Fruit fly (Drosophila melanogaster) whole organism, embryonic: Measurements from ENCODE around the gene CG31928.
A peak's percentile ranks its signal among the peaks of the same experiment; 100 is the strongest.

Experiments used
- Atf-2 ChIP-seq: fragments of 200-800 bp; sonication (Bioruptor generic); optimal IDR thresholded peaks from 2 replicates; lab custom pipeline; 2016; ENCODE audit warnings: missing biosample characterization, missing genetic modification characterization
- Atf3 ChIP-seq: fragments of 200-800 bp; sonication (Bioruptor generic); optimal IDR thresholded peaks from 3 replicates; lab custom pipeline; 2016; ENCODE audit warnings: missing biosample characterization, missing genetic modification characterization
- C15 ChIP-seq: fragments of 200-800 bp; sonication (Bioruptor generic); IDR thresholded peaks from 3 replicates; pipeline ENCODE4 v1.3.6; 2022; ENCODE audit warnings: missing biosample characterization, missing genetic modification characterization
- CG10366 ChIP-seq: fragments of 200-800 bp; sonication (Bioruptor generic); IDR thresholded peaks from 2 replicates; pipeline ENCODE4 v1.3.6; 2022; ENCODE audit warnings: missing biosample characterization, missing genetic modification characterization
- CG10431 ChIP-seq: fragments of 200-800 bp; sonication (Bioruptor generic); optimal IDR thresholded peaks from 3 replicates; lab custom pipeline; 2018; ENCODE audit warnings: missing biosample characterization, mild to moderate bottlenecking, missing genetic modification characterization
- CG10654 ChIP-seq: fragments of 200-800 bp; sonication (Bioruptor generic); optimal IDR thresholded peaks from 2 replicates; lab custom pipeline; 2016; ENCODE audit warnings: missing biosample characterization, missing genetic modification characterization
- CG11093 ChIP-seq: fragments of 200-800 bp; sonication (Bioruptor generic); IDR thresholded peaks from 3 replicates; pipeline ENCODE4 v1.3.6; 2022; ENCODE audit warnings: missing biosample characterization, missing genetic modification characterization
- CG11247 ChIP-seq: fragments of 200-800 bp; sonication (Bioruptor generic); IDR thresholded peaks from 2 replicates; pipeline ENCODE4 v1.3.6; 2022; ENCODE audit warnings: missing biosample characterization, missing genetic modification characterization
- CG11504 ChIP-seq: fragments of 200-800 bp; sonication (Bioruptor generic); optimal IDR thresholded peaks from 3 replicates; lab custom pipeline; 2019; ENCODE audit warnings: missing biosample characterization, mild to moderate bottlenecking, missing genetic modification characterization, moderate library complexity
- CG11560 ChIP-seq: fragments of 200-800 bp; sonication (Bioruptor generic); IDR thresholded peaks from 3 replicates; pipeline ENCODE4 v1.3.6; 2022; ENCODE audit warnings: missing biosample characterization, missing genetic modification characterization
- CG12391 ChIP-seq: fragments of 200-800 bp; sonication (Bioruptor generic); optimal IDR thresholded peaks from 3 replicates; lab custom pipeline; 2018; ENCODE audit warnings: missing biosample characterization, mild to moderate bottlenecking, missing genetic modification characterization, moderate library complexity
- CG12769 ChIP-seq: fragments of 200-800 bp; sonication (Bioruptor generic); optimal IDR thresholded peaks from 2 replicates; lab custom pipeline; 2019; ENCODE audit warnings: missing biosample characterization, mild to moderate bottlenecking, missing genetic modification characterization, moderate library complexity
- CG14860 ChIP-seq: fragments of 200-800 bp; sonication (Bioruptor generic); IDR thresholded peaks from 3 replicates; pipeline ENCODE4 v1.3.6; 2022; ENCODE audit warnings: missing biosample characterization, missing genetic modification characterization; ENCODE audit not compliant: partially characterized antibody
- CG15011 ChIP-seq: fragments of 200-800 bp; sonication (Bioruptor generic); optimal IDR thresholded peaks from 3 replicates; lab custom pipeline; 2018; ENCODE audit warnings: missing biosample characterization, mild to moderate bottlenecking, missing genetic modification characterization
- CG17612 ChIP-seq: fragments of 200-800 bp; sonication (Bioruptor generic); IDR thresholded peaks from 2 replicates; pipeline ENCODE4 v1.3.6; 2022; ENCODE audit warnings: missing biosample characterization, missing genetic modification characterization
- CG2116 ChIP-seq: fragments of 200-800 bp; sonication (Bioruptor generic); optimal IDR thresholded peaks from 3 replicates; lab custom pipeline; 2018; ENCODE audit warnings: missing biosample characterization, mild to moderate bottlenecking, missing genetic modification characterization
- CG31365 ChIP-seq: fragments of 200-800 bp; sonication (Bioruptor generic); optimal IDR thresholded peaks from 2 replicates; lab custom pipeline; 2018; ENCODE audit warnings: missing biosample characterization, mild to moderate bottlenecking, missing genetic modification characterization
- CG32532 ChIP-seq: fragments of 200-800 bp; sonication (Bioruptor generic); IDR thresholded peaks from 2 replicates; pipeline ENCODE4 v1.3.6; 2022; ENCODE audit warnings: missing biosample characterization, missing genetic modification characterization
- CG4404 ChIP-seq: fragments of 200-800 bp; sonication (Bioruptor generic); IDR thresholded peaks from 2 replicates; pipeline ENCODE4 v1.3.6; 2022; ENCODE audit warnings: missing biosample characterization, missing genetic modification characterization
- CG4820 ChIP-seq: fragments of 200-800 bp; sonication (Bioruptor generic); optimal IDR thresholded peaks from 3 replicates; lab custom pipeline; 2016; ENCODE audit warnings: missing biosample characterization, missing genetic modification characterization
- CG7357 ChIP-seq: fragments of 200-800 bp; sonication (Bioruptor generic); IDR thresholded peaks from 3 replicates; pipeline ENCODE4 v1.3.6; 2022; ENCODE audit warnings: missing biosample characterization, missing genetic modification characterization
- CG9215 ChIP-seq: fragments of 200-800 bp; sonication (Bioruptor generic); IDR thresholded peaks from 2 replicates; pipeline ENCODE4 v1.3.6; 2022; ENCODE audit warnings: missing biosample characterization, missing genetic modification characterization
- CG9876 ChIP-seq: fragments of 200-800 bp; sonication (Bioruptor generic); optimal IDR thresholded peaks from 2 replicates; lab custom pipeline; 2016; ENCODE audit warnings: missing biosample characterization, missing genetic modification characterization
- D ChIP-seq, 2 experiments: fragments of 200-800 bp in 1 of 2; fragments of >200 bp in 1 of 2; sonication (Bioruptor generic) in 1 of 2; optimal IDR thresholded peaks; 2 replicates in 1 of 2; 3 replicates in 1 of 2; lab custom pipeline; 2017; ENCODE audit warnings: mild to moderate bottlenecking in 1 of 2, missing biosample characterization in 1 of 2, missing genetic modification characterization in 1 of 2, missing genetic modification reagents in 1 of 2
- Dll ChIP-seq: fragments of 200-800 bp; sonication (Bioruptor generic); IDR thresholded peaks from 4 replicates; pipeline ENCODE4 v1.3.6; 2022; ENCODE audit warnings: missing biosample characterization, missing genetic modification characterization; ENCODE audit not compliant: partially characterized antibody
- Elba2 ChIP-seq: fragments of 200-800 bp; sonication (Bioruptor generic); optimal IDR thresholded peaks from 3 replicates; lab custom pipeline; 2016; ENCODE audit warnings: missing biosample characterization, missing genetic modification characterization
- Ets65A ChIP-seq: fragments of 200-800 bp; sonication (Bioruptor generic); peaks from one replicate; lab custom pipeline; 2016; ENCODE audit warnings: missing biosample characterization, missing genetic modification characterization
- Kr ChIP-seq: fragments of 200-800 bp; sonication (Bioruptor generic); optimal IDR thresholded peaks from 2 replicates; lab custom pipeline; 2017; ENCODE audit warnings: missing biosample characterization, mild to moderate bottlenecking, missing genetic modification characterization
- Med ChIP-seq: fragments of 200-800 bp; sonication (Bioruptor generic); peaks from one replicate; lab custom pipeline; 2016; ENCODE audit warnings: missing biosample characterization, missing genetic modification characterization, mild to moderate bottlenecking, inconsistent platforms, moderate library complexity
- NFAT ChIP-seq: fragments of 200-800 bp; sonication (Bioruptor generic); IDR thresholded peaks from 2 replicates; pipeline ENCODE4 v1.3.6; 2022; ENCODE audit warnings: missing biosample characterization, missing genetic modification characterization
- Scr ChIP-seq: fragments of 200-800 bp; sonication (Bioruptor generic); IDR thresholded peaks from 2 replicates; pipeline ENCODE4 v1.3.6; 2022; ENCODE audit warnings: missing biosample characterization, missing genetic modification characterization; ENCODE audit not compliant: partially characterized antibody
- Sry-δ ChIP-seq: fragments of 200-800 bp; sonication (Bioruptor generic); optimal IDR thresholded peaks from 2 replicates; lab custom pipeline; 2016; ENCODE audit warnings: missing biosample characterization, missing genetic modification characterization
- ci ChIP-seq: fragments of 200-800 bp; sonication (Bioruptor generic); IDR thresholded peaks from 3 replicates; pipeline ENCODE4 v1.3.6; 2022; ENCODE audit warnings: missing biosample characterization, missing genetic modification characterization
- dan ChIP-seq: fragments of 200-800 bp; sonication (Bioruptor generic); IDR thresholded peaks from 2 replicates; pipeline ENCODE4 v1.3.6; 2022; ENCODE audit warnings: missing biosample characterization, missing genetic modification characterization
- ems ChIP-seq: fragments of 200-800 bp; sonication (Bioruptor generic); optimal IDR thresholded peaks from 3 replicates; lab custom pipeline; 2016; ENCODE audit warnings: missing biosample characterization, missing genetic modification characterization
- eve ChIP-seq, 2 experiments: fragments of >200 bp; optimal IDR thresholded peaks; 2 replicates each; lab custom pipeline; 2017; ENCODE audit warnings: missing biosample characterization in 2 of 2, missing genetic modification characterization in 2 of 2
- fru ChIP-seq: fragments of >200 bp; optimal IDR thresholded peaks from 2 replicates; lab custom pipeline; 2017
- lilli ChIP-seq: fragments of 200-800 bp; sonication (Bioruptor generic); optimal IDR thresholded peaks from 3 replicates; lab custom pipeline; 2016; ENCODE audit warnings: missing biosample characterization, missing genetic modification characterization
- mam ChIP-seq: fragments of 200-800 bp; sonication (Bioruptor generic); optimal IDR thresholded peaks from 3 replicates; lab custom pipeline; 2016; ENCODE audit warnings: missing biosample characterization, missing genetic modification characterization
- oc ChIP-seq: fragments of 200-800 bp; sonication (Bioruptor generic); optimal IDR thresholded peaks from 2 replicates; lab custom pipeline; 2018; ENCODE audit warnings: missing biosample characterization, mild to moderate bottlenecking, missing genetic modification characterization, moderate library complexity
- prd ChIP-seq, 3 experiments: fragments of >200 bp in 2 of 3; fragments of 200-800 bp in 1 of 3; sonication (Bioruptor generic) in 1 of 3; optimal IDR thresholded peaks in 2 of 3; IDR thresholded peaks in 1 of 3; 2 replicates in 2 of 3; 3 replicates in 1 of 3; pipeline versions ENCODE4 v1.3.6 to Lab custom; 2017 to 2022; ENCODE audit warnings: missing biosample characterization in 1 of 3, missing genetic modification characterization in 1 of 3
- sob ChIP-seq: fragments of 200-800 bp; sonication (Bioruptor generic); IDR thresholded peaks from 2 replicates; pipeline ENCODE4 v1.3.6; 2022; ENCODE audit warnings: missing biosample characterization, missing genetic modification characterization
- stwl ChIP-seq: fragments of 200-800 bp; sonication (Bioruptor generic); optimal IDR thresholded peaks from 3 replicates; lab custom pipeline; 2018; ENCODE audit warnings: missing biosample characterization, mild to moderate bottlenecking, missing genetic modification characterization, moderate library complexity
- tio ChIP-seq: fragments of 200-800 bp; sonication (Bioruptor generic); optimal IDR thresholded peaks from 2 replicates; lab custom pipeline; 2017; ENCODE audit warnings: missing biosample characterization, missing genetic modification characterization, inconsistent platforms
- toy ChIP-seq: fragments of 200-800 bp; sonication (Bioruptor generic); IDR thresholded peaks from 2 replicates; pipeline ENCODE4 v1.3.6; 2022; ENCODE audit warnings: missing biosample characterization, missing genetic modification characterization
- wdn ChIP-seq: fragments of 200-800 bp; sonication (Bioruptor generic); IDR thresholded peaks from 2 replicates; pipeline ENCODE4 v1.3.6; 2022; ENCODE audit warnings: missing biosample characterization, missing genetic modification characterization
- wek ChIP-seq: fragments of 200-800 bp; sonication (Bioruptor generic); optimal IDR thresholded peaks from 3 replicates; lab custom pipeline; 2018; ENCODE audit warnings: missing biosample characterization, mild to moderate bottlenecking, missing genetic modification characterization, moderate library complexity

Gene CG31928

dm6 chr2L:1473427-1473826 lies 18.7 kb upstream of the CG31928 start (continued):
- TF ChIP-seq Atf3 (GFP tag; lab: Kevin White, UChicago) (no peak), CG9215 (peak; percentile 44; the same call in 1 of the 2 replicates), NFAT (GFP tag; lab: Robert Waterston, UW) (no peak), CG10654 (GFP tag; lab: Kevin White, UChicago) (peak; percentile 13), fru (lab: Kevin White, UChicago) (no peak), CG11247 (peak; percentile 46; the same call in 1 of the 2 replicates), toy (GFP tag; lab: Robert Waterston, UW) (no peak), oc (tag; lab: Kevin White, UChicago) (no peak)
- TF ChIP-seq, all 482 proteins: peak for 180

- TF ChIP-seq CG9876 (GFP tag; lab: Kevin White, UChicago) (no peak), mam (no peak), Med (GFP tag; lab: Kevin White, UChicago) (peak; percentile 63), CG11093 (GFP tag; lab: Robert Waterston, UW) (0 out of 3 replicates have a peak, but pooled peaks have one; percentile 29), CG4820 (GFP tag; lab: Kevin White, UChicago) (no peak), Ets65A (GFP tag; lab: Kevin White, UChicago) (peak; percentile 71)
Observed at dm6 chr2L:1476872-1477503, 15.1 kb upstream of the CG31928 start.

DNA sequence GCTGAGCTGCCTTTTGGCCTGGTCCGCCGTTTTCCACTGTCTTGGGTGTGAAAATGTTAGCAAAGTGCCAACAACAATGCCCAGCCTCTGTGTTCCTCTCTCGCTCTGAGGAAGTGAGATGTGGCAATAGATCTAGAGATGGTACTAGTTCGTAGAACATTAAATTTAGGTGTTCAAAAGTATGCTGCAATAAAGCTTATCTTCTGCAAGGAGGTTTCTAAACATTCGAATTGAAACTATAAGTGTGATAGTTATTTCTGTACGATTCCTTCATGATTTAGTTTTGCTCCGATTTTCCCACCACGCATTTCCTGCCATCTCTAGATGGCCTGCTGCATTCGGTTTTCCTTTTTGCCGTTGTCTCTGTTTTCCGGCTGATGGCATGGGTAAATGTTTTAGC lies 13.6 kb upstream of the CG31928 start:
- no peak for TF ChIP-seq CG10366
- TF ChIP-seq CG15011 (GFP tag; lab: Kevin White, UChicago): no peak
- no peak for TF ChIP-seq Kr (GFP tag; lab: Kevin White, UChicago)
- TF ChIP-seq wek: no peak
- no peak for TF ChIP-seq CG31365
- no peak for TF ChIP-seq lilli
- no peak for TF ChIP-seq CG12769 (tag; lab: Kevin White, UChicago)
- TF ChIP-seq D (optimal IDR thresholded peaks at IDR 0.05; lab: Kevin White, UChicago): peak; percentile 36
- no peak for TF ChIP-seq D (GFP tag; optimal IDR thresholded peaks at IDR 0.05; lab: Kevin White, UChicago)
- no peak for TF ChIP-seq Scr
- peak; percentile 9 for TF ChIP-seq CG12391
- no peak for TF ChIP-seq Dll (GFP tag; lab: Robert Waterston, UW)
- no peak for TF ChIP-seq prd (optimal IDR thresholded peaks at IDR 0.05; lab: Kevin White, UChicago)
- TF ChIP-seq prd (GFP tag; IDR thresholded peaks at IDR 0.05; lab: Robert Waterston, UW): peak; percentile 74
- TF ChIP-seq Sry-δ: peak; percentile 57
- TF ChIP-seq sob: no peak
- no peak for TF ChIP-seq Elba2 (GFP tag; lab: Kevin White, UChicago)
- no peak for TF ChIP-seq tio
- TF ChIP-seq CG32532 (GFP tag; lab: Robert Waterston, UW): peak; percentile 33; the same call in 1 of the 2 replicates
- TF ChIP-seq CG17612 (GFP tag; lab: Robert Waterston, UW): peak; percentile 62; the same call in 1 of the 2 replicates
- TF ChIP-seq ci (GFP tag; lab: Robert Waterston, UW): no peak
- no peak for TF ChIP-seq ems (GFP tag; lab: Kevin White, UChicago)
- no peak for TF ChIP-seq CG11560 (tag; lab: Robert Waterston, UW)
- TF ChIP-seq CG10431 (GFP tag; lab: Kevin White, UChicago): no peak
- no peak for TF ChIP-seq eve (GFP tag; optimal IDR thresholded peaks at IDR 0.05; lab: Kevin White, UChicago)
- TF ChIP-seq stwl: peak; percentile 26
- TF ChIP-seq CG7357 (GFP tag; lab: Robert Waterston, UW): no peak
- TF ChIP-seq CG11504 (tag; lab: Kevin White, UChicago): no peak
- no peak for TF ChIP-seq CG2116 (GFP tag; lab: Kevin White, UChicago)
- TF ChIP-seq C15: no peak
- no peak for TF ChIP-seq dan (GFP tag; lab: Robert Waterston, UW)
- 0 out of 3 replicates have a peak, but pooled peaks have one; percentile 17 for TF ChIP-seq CG14860 (GFP tag; lab: Robert Waterston, UW)
- TF ChIP-seq CG4404 (GFP tag; lab: Robert Waterston, UW): peak; percentile 48
- no peak for TF ChIP-seq wdn (GFP tag; lab: Robert Waterston, UW)
- no peak for TF ChIP-seq Atf-2 (GFP tag; lab: Kevin White, UChicago)
